Fruit fly (Drosophila melanogaster) whole organism, embryonic: ENCODE data around the gene Mtr3.

Experiments
- Abd-B ChIP-seq: fragments of 200-800 bp; sonication (Bioruptor generic); optimal IDR thresholded peaks from 2 replicates; lab custom pipeline; 2018; ENCODE audit warnings: missing biosample characterization, mild to moderate bottlenecking, missing genetic modification characterization, moderate library complexity
- CG10321 ChIP-seq: fragments of 200-800 bp; sonication (Bioruptor generic); IDR thresholded peaks from 2 replicates; pipeline ENCODE4 v1.3.6; 2022; ENCODE audit warnings: missing biosample characterization, missing genetic modification characterization
- CG10431 ChIP-seq: fragments of 200-800 bp; sonication (Bioruptor generic); optimal IDR thresholded peaks from 3 replicates; lab custom pipeline; 2018; ENCODE audit warnings: missing biosample characterization, mild to moderate bottlenecking, missing genetic modification characterization
- CG11085 ChIP-seq: fragments of 200-800 bp; sonication (Bioruptor generic); IDR thresholded peaks from 2 replicates; pipeline ENCODE4 v1.3.6; 2022; ENCODE audit warnings: missing biosample characterization, missing genetic modification characterization
- CG11398 ChIP-seq: fragments of 200-800 bp; sonication (Bioruptor generic); optimal IDR thresholded peaks from 2 replicates; lab custom pipeline; 2016; ENCODE audit warnings: missing biosample characterization, missing genetic modification characterization
- CG11696 ChIP-seq: fragments of 200-800 bp; sonication (Bioruptor generic); IDR thresholded peaks from 2 replicates; pipeline ENCODE4 v1.3.6; 2022; ENCODE audit warnings: missing biosample characterization, missing genetic modification characterization
- CG12071 ChIP-seq: fragments of 200-800 bp; sonication (Bioruptor generic); optimal IDR thresholded peaks from 3 replicates; lab custom pipeline; 2018; ENCODE audit warnings: missing biosample characterization, mild to moderate bottlenecking, missing genetic modification characterization
- CG1233 ChIP-seq: fragments of 200-800 bp; sonication (Bioruptor generic); optimal IDR thresholded peaks from 4 replicates; lab custom pipeline; 2018; ENCODE audit warnings: missing biosample characterization, mild to moderate bottlenecking, missing genetic modification characterization
- CG13624 ChIP-seq: fragments of 200-800 bp; sonication (Bioruptor generic); optimal IDR thresholded peaks from 2 replicates; lab custom pipeline; 2016; ENCODE audit warnings: missing biosample characterization, missing genetic modification characterization
- CG17186 ChIP-seq: fragments of 200-800 bp; sonication (Bioruptor generic); optimal IDR thresholded peaks from 3 replicates; lab custom pipeline; 2017; ENCODE audit warnings: missing biosample characterization, missing genetic modification reagents, missing genetic modification characterization
- CG17568 ChIP-seq: fragments of 200-800 bp; sonication (Bioruptor generic); optimal IDR thresholded peaks from 2 replicates; lab custom pipeline; 2018; ENCODE audit warnings: missing biosample characterization, mild to moderate bottlenecking, missing genetic modification characterization, moderate library complexity
- CG18476 ChIP-seq: fragments of 200-800 bp; sonication (Bioruptor generic); optimal IDR thresholded peaks from 2 replicates; lab custom pipeline; 2016; ENCODE audit warnings: missing biosample characterization, mild to moderate bottlenecking, missing genetic modification characterization
- CG2129 ChIP-seq: fragments of 200-800 bp; sonication (Bioruptor generic); IDR thresholded peaks from 2 replicates; pipeline ENCODE4 v1.3.6; 2022; ENCODE audit warnings: missing biosample characterization, missing genetic modification characterization; ENCODE audit not compliant: partially characterized antibody
- CG2875 ChIP-seq: fragments of 200-800 bp; sonication (Bioruptor generic); optimal IDR thresholded peaks from 2 replicates; lab custom pipeline; 2017; ENCODE audit warnings: missing biosample characterization, mild to moderate bottlenecking, missing genetic modification characterization, missing genetic modification reagents
- CG3065 ChIP-seq: fragments of 200-800 bp; sonication (Bioruptor generic); optimal IDR thresholded peaks from 2 replicates; lab custom pipeline; 2016; ENCODE audit warnings: missing biosample characterization, missing genetic modification characterization
- CG4730 ChIP-seq: fragments of 200-800 bp; sonication (Bioruptor generic); IDR thresholded peaks from 2 replicates; pipeline ENCODE4 v1.3.6; 2022; ENCODE audit warnings: missing biosample characterization, missing genetic modification characterization
- CG6272 ChIP-seq: fragments of 200-800 bp; sonication (Bioruptor generic); IDR thresholded peaks from 2 replicates; pipeline ENCODE4 v1.3.6; 2022; ENCODE audit warnings: missing biosample characterization, missing genetic modification characterization
- CG9797 ChIP-seq: fragments of 200-800 bp; sonication (Bioruptor generic); optimal IDR thresholded peaks from 3 replicates; lab custom pipeline; 2018; ENCODE audit warnings: missing biosample characterization, mild to moderate bottlenecking, missing genetic modification characterization
- D19A ChIP-seq: fragments of 200-800 bp; optimal IDR thresholded peaks from 3 replicates; lab custom pipeline; 2019; ENCODE audit warnings: missing biosample characterization, mild to moderate bottlenecking, missing genetic modification characterization, moderate library complexity
- Dad ChIP-seq: fragments of 200-800 bp; sonication (Bioruptor generic); optimal IDR thresholded peaks from 3 replicates; lab custom pipeline; 2016; ENCODE audit warnings: missing biosample characterization, missing genetic modification characterization
- Doc3 ChIP-seq: fragments of 200-800 bp; sonication (Bioruptor generic); IDR thresholded peaks from 3 replicates; pipeline ENCODE4 v1.3.6; 2022; ENCODE audit warnings: missing biosample characterization, missing genetic modification characterization; ENCODE audit not compliant: partially characterized antibody
- Dp ChIP-seq: fragments of 200-800 bp; sonication (Bioruptor generic); optimal IDR thresholded peaks from 2 replicates; lab custom pipeline; 2018; ENCODE audit warnings: missing biosample characterization, mild to moderate bottlenecking, missing genetic modification characterization, moderate library complexity
- Ets97D ChIP-seq: fragments of 200-800 bp; sonication (Bioruptor generic); optimal IDR thresholded peaks from 3 replicates; lab custom pipeline; 2016; ENCODE audit warnings: missing biosample characterization, missing genetic modification characterization
- HmgD ChIP-seq: fragments of 200-800 bp; sonication (Bioruptor generic); optimal IDR thresholded peaks from 3 replicates; lab custom pipeline; 2016; ENCODE audit warnings: missing biosample characterization, missing genetic modification characterization
- Hmr ChIP-seq: fragments of 200-800 bp; sonication (Bioruptor generic); optimal IDR thresholded peaks from 3 replicates; lab custom pipeline; 2017; ENCODE audit warnings: mild to moderate bottlenecking, missing biosample characterization, missing genetic modification reagents, missing genetic modification characterization
- Hr3 ChIP-seq: fragments of 200-800 bp; sonication (Bioruptor generic); optimal IDR thresholded peaks from 3 replicates; lab custom pipeline; 2016; ENCODE audit warnings: missing biosample characterization, missing genetic modification characterization
- Hsf ChIP-seq: fragments of 200-800 bp; sonication (Bioruptor generic); optimal IDR thresholded peaks from 3 replicates; lab custom pipeline; 2016; ENCODE audit warnings: missing biosample characterization, missing genetic modification characterization
- Nf-YB ChIP-seq: fragments of 200-800 bp; sonication (Bioruptor generic); optimal IDR thresholded peaks from 3 replicates; lab custom pipeline; 2019; ENCODE audit warnings: missing biosample characterization, mild to moderate bottlenecking, missing genetic modification characterization, moderate library complexity
- Oaz ChIP-seq: fragments of 200-800 bp; sonication (Bioruptor generic); IDR thresholded peaks from 2 replicates; pipeline ENCODE4 v1.3.6; 2022; ENCODE audit warnings: missing biosample characterization, missing genetic modification characterization
- Scr ChIP-seq: fragments of 200-800 bp; sonication (Bioruptor generic); IDR thresholded peaks from 2 replicates; pipeline ENCODE4 v1.3.6; 2022; ENCODE audit warnings: missing biosample characterization, missing genetic modification characterization; ENCODE audit not compliant: partially characterized antibody
- Sin3A ChIP-seq: fragments of >200 bp; optimal IDR thresholded peaks from 2 replicates; lab custom pipeline; 2018
- Stat92E ChIP-seq, 3 experiments: fragments of >200 bp in 2 of 3; fragments of 200-800 bp in 1 of 3; sonication (Bioruptor generic) in 1 of 3; optimal IDR thresholded peaks; 2 replicates each; lab custom pipeline; 2017 to 2019; ENCODE audit warnings: missing biosample characterization in 3 of 3, missing genetic modification characterization in 3 of 3, mild to moderate bottlenecking in 1 of 3, moderate library complexity in 1 of 3
- ato ChIP-seq: fragments of 200-800 bp; sonication (Bioruptor generic); IDR thresholded peaks from 2 replicates; pipeline ENCODE4 v1.3.6; 2022; ENCODE audit warnings: missing biosample characterization, missing genetic modification characterization; ENCODE audit not compliant: partially characterized antibody
- btn ChIP-seq: fragments of 200-800 bp; sonication (Bioruptor generic); optimal IDR thresholded peaks from 2 replicates; lab custom pipeline; 2016; ENCODE audit warnings: missing biosample characterization, missing genetic modification characterization
- chm ChIP-seq: fragments of 200-800 bp; sonication (Bioruptor generic); IDR thresholded peaks from 2 replicates; pipeline ENCODE4 v1.3.6; 2022; ENCODE audit warnings: missing biosample characterization, missing genetic modification characterization
- crc ChIP-seq: fragments of 200-800 bp; sonication (Bioruptor generic); optimal IDR thresholded peaks from 2 replicates; lab custom pipeline; 2016; ENCODE audit warnings: missing biosample characterization, missing genetic modification characterization
- cwo ChIP-seq: fragments of 200-800 bp; sonication (Bioruptor generic); optimal IDR thresholded peaks from 3 replicates; lab custom pipeline; 2017; ENCODE audit warnings: missing biosample characterization, missing genetic modification characterization, mild to moderate bottlenecking, moderate library complexity, missing genetic modification reagents
- eyg ChIP-seq: fragments of 200-800 bp; sonication (Bioruptor generic); optimal IDR thresholded peaks from 3 replicates; lab custom pipeline; 2016; ENCODE audit warnings: missing biosample characterization, missing genetic modification characterization
- gcm2 ChIP-seq: fragments of 200-800 bp; sonication (Bioruptor generic); optimal IDR thresholded peaks from 2 replicates; lab custom pipeline; 2016; ENCODE audit warnings: missing biosample characterization, missing genetic modification characterization
- ken ChIP-seq: fragments of 200-800 bp; sonication (Bioruptor generic); IDR thresholded peaks from 3 replicates; pipeline ENCODE4 v1.3.6; 2022; ENCODE audit warnings: missing biosample characterization, missing genetic modification characterization
- knrl ChIP-seq: fragments of 200-800 bp; sonication (Bioruptor generic); IDR thresholded peaks from 3 replicates; pipeline ENCODE4 v1.3.6; 2022; ENCODE audit warnings: missing biosample characterization, missing genetic modification characterization; ENCODE audit not compliant: partially characterized antibody
- oc ChIP-seq: fragments of 200-800 bp; sonication (Bioruptor generic); optimal IDR thresholded peaks from 2 replicates; lab custom pipeline; 2018; ENCODE audit warnings: missing biosample characterization, mild to moderate bottlenecking, missing genetic modification characterization, moderate library complexity
- p53 ChIP-seq: fragments of 200-800 bp; sonication (Bioruptor generic); optimal IDR thresholded peaks from 2 replicates; lab custom pipeline; 2016; ENCODE audit warnings: missing biosample characterization, missing genetic modification characterization
- pb ChIP-seq: fragments of 200-800 bp; sonication (Bioruptor generic); optimal IDR thresholded peaks from 3 replicates; lab custom pipeline; 2016; ENCODE audit warnings: missing biosample characterization, missing genetic modification characterization
- psq ChIP-seq: fragments of 200-800 bp; sonication (Bioruptor generic); optimal IDR thresholded peaks from 2 replicates; lab custom pipeline; 2017; ENCODE audit warnings: missing biosample characterization, missing genetic modification characterization
- sens ChIP-seq: fragments of 200-800 bp; sonication (Bioruptor generic); peaks from one replicate; lab custom pipeline; 2016; ENCODE audit warnings: missing biosample characterization, missing genetic modification characterization
- slp2 ChIP-seq: fragments of 200-800 bp; sonication (Bioruptor generic); optimal IDR thresholded peaks from 2 replicates; lab custom pipeline; 2016; ENCODE audit warnings: missing biosample characterization, missing genetic modification characterization
- ssp ChIP-seq: fragments of 200-800 bp; sonication (Bioruptor generic); IDR thresholded peaks from 2 replicates; pipeline ENCODE4 v1.3.6; 2022; ENCODE audit warnings: missing biosample characterization, missing genetic modification characterization
- stc ChIP-seq: fragments of 200-800 bp; sonication (Bioruptor generic); IDR thresholded peaks from 2 replicates; pipeline ENCODE4 v1.3.6; 2022; ENCODE audit warnings: missing biosample characterization, missing genetic modification characterization
- tll ChIP-seq, 2 experiments: fragments of 200-800 bp in 1 of 2; fragments of >200 bp in 1 of 2; sonication (Bioruptor generic) in 1 of 2; optimal IDR thresholded peaks; 2 replicates each; lab custom pipeline; 2017 to 2019; ENCODE audit warnings: missing biosample characterization in 2 of 2, missing genetic modification characterization in 2 of 2, mild to moderate bottlenecking in 1 of 2, moderate library complexity in 1 of 2
- zen2 ChIP-seq: fragments of 200-800 bp; sonication (Bioruptor generic); IDR thresholded peaks from 3 replicates; pipeline ENCODE4 v1.3.6; 2022; ENCODE audit warnings: missing biosample characterization, missing genetic modification characterization; ENCODE audit not compliant: partially characterized antibody
- zfh1 ChIP-seq: fragments of 200-800 bp; sonication (Bioruptor generic); IDR thresholded peaks from 3 replicates; pipeline ENCODE4 v1.3.6; 2022; ENCODE audit warnings: missing biosample characterization, missing genetic modification characterization

Mtr3 gene

dm6 chr3L:19872465-19872883 lies 41.0 kb downstream of the Mtr3 start (continued):
- TF ChIP-seq Abd-B (GFP tag; lab: Kevin White, UChicago): no peak
- no peak for TF ChIP-seq oc (tag; lab: Kevin White, UChicago)
- TF ChIP-seq zfh1 (GFP tag; lab: Robert Waterston, UW): no peak
- TF ChIP-seq CG2129 (GFP tag; lab: Robert Waterston, UW): no peak
- TF ChIP-seq Scr (GFP tag; lab: Robert Waterston, UW): no peak
- TF ChIP-seq ssp: no peak
- TF ChIP-seq ken (GFP tag; lab: Robert Waterston, UW): no peak
- TF ChIP-seq btn (GFP tag; lab: Kevin White, UChicago): no peak
- TF ChIP-seq CG17186 (GFP tag; lab: Kevin White, UChicago): no peak
- no peak for TF ChIP-seq CG11085 (GFP tag; lab: Robert Waterston, UW)
- no peak for TF ChIP-seq Doc3
- peak; percentile 17 for TF ChIP-seq cwo
- TF ChIP-seq CG2875 (GFP tag; lab: Kevin White, UChicago): no peak
- TF ChIP-seq CG4730 (GFP tag; lab: Robert Waterston, UW): no peak
- peak; percentile 27 for TF ChIP-seq psq (GFP tag; lab: Kevin White, UChicago)
- no peak for TF ChIP-seq Dad
- no peak for TF ChIP-seq Stat92E (GFP tag; optimal IDR thresholded peaks at IDR 0.05; lab: Kevin White, UChicago)
- TF ChIP-seq Hsf (GFP tag; lab: Kevin White, UChicago): no peak
- no peak for TF ChIP-seq Nf-YB (GFP tag; lab: Kevin White, UChicago)
- no peak for TF ChIP-seq Oaz
- no peak for TF ChIP-seq crc (GFP tag; lab: Kevin White, UChicago)
- TF ChIP-seq CG9797 (GFP tag; lab: Kevin White, UChicago): no peak
- TF ChIP-seq CG6272 (GFP tag; lab: Robert Waterston, UW): no peak
- no peak for TF ChIP-seq HmgD (GFP tag; lab: Kevin White, UChicago)
- no peak for TF ChIP-seq CG1233
- no peak for TF ChIP-seq Ets97D
- no peak for TF ChIP-seq D19A
- no peak for TF ChIP-seq ato (GFP tag; lab: Robert Waterston, UW)
- no peak for TF ChIP-seq CG17568 (GFP tag; lab: Kevin White, UChicago)
- TF ChIP-seq sens (GFP tag; lab: Kevin White, UChicago): peak; percentile 55
- TF ChIP-seq tll (GFP tag; optimal IDR thresholded peaks at IDR 0.05; lab: Kevin White, UChicago): no peak
- no peak for TF ChIP-seq Hr3 (GFP tag; lab: Kevin White, UChicago)
- TF ChIP-seq CG10321 (GFP tag; lab: Robert Waterston, UW): no peak
- no peak for TF ChIP-seq Sin3A (lab: Kevin White, UChicago)
- TF ChIP-seq eyg: peak; percentile 1
- no peak for TF ChIP-seq slp2 (GFP tag; lab: Kevin White, UChicago)
- no peak for TF ChIP-seq chm (GFP tag; lab: Robert Waterston, UW)
- no peak for TF ChIP-seq CG11398 (GFP tag; lab: Kevin White, UChicago)
- TF ChIP-seq CG11696 (GFP tag; lab: Robert Waterston, UW): no peak
- no peak for TF ChIP-seq Dp (GFP tag; lab: Kevin White, UChicago)
- no peak for TF ChIP-seq gcm2 (GFP tag; lab: Kevin White, UChicago)
- no peak for TF ChIP-seq pb
- no peak for TF ChIP-seq CG10431 (GFP tag; lab: Kevin White, UChicago)
- TF ChIP-seq p53 (GFP tag; lab: Kevin White, UChicago): no peak
- no peak for TF ChIP-seq Hmr
- no peak for TF ChIP-seq CG18476 (GFP tag; lab: Kevin White, UChicago)
- TF ChIP-seq knrl (GFP tag; lab: Robert Waterston, UW): no peak
- no peak for TF ChIP-seq CG12071
- no peak for TF ChIP-seq stc (GFP tag; lab: Robert Waterston, UW)
- no peak for TF ChIP-seq CG13624 (GFP tag; lab: Kevin White, UChicago)
- TF ChIP-seq CG3065 (GFP tag; lab: Kevin White, UChicago): no peak
- no peak for TF ChIP-seq zen2
